Worm (Caenorhabditis elegans) whole organism, young adult: ENCODE data around the gene dpy-11.

Experiments used
- B0019.2 ChIP-seq: fragments of 200-800 bp; sonication (Bioruptor generic); conservative IDR thresholded peaks from 2 replicates; pipeline ENCODE4 v1.3.6; 2022; ENCODE audit warnings: missing genetic modification reagents, missing genetic modification characterization, missing compliant biosample characterization
- F10E7.11 ChIP-seq: sonication (generic microtip); optimal IDR thresholded peaks from 2 replicates; lab custom pipeline; 2017; ENCODE audit warnings: mild to moderate bottlenecking, missing genetic modification characterization, moderate library complexity, missing compliant biosample characterization
- F23B12.7 ChIP-seq: sonication (generic microtip); optimal IDR thresholded peaks from 2 replicates; lab custom pipeline; 2017; ENCODE audit warnings: missing genetic modification characterization, mild to moderate bottlenecking, missing compliant biosample characterization, antibody characterized with exemption, moderate library complexity; ENCODE audit not compliant: insufficient read depth
- F33H1.4 ChIP-seq: fragments of 200-800 bp; sonication (Bioruptor generic); IDR thresholded peaks from 2 replicates; pipeline ENCODE4 v1.3.6; 2022; ENCODE audit warnings: missing genetic modification reagents, missing genetic modification characterization, missing compliant biosample characterization
- F37B4.10 ChIP-seq: fragments of 200-800 bp; sonication (Bioruptor generic); IDR thresholded peaks from 2 replicates; pipeline ENCODE4 v1.3.6; 2022; ENCODE audit warnings: missing genetic modification characterization, missing compliant biosample characterization
- K11D2.4 ChIP-seq: fragments of 200-800 bp; sonication (Bioruptor generic); IDR thresholded peaks from 2 replicates; pipeline ENCODE4 v1.3.6; 2022; ENCODE audit warnings: missing genetic modification reagents, missing genetic modification characterization, missing compliant biosample characterization
- Y53F4B.3 ChIP-seq: fragments of 200-800 bp; sonication (Bioruptor generic); IDR thresholded peaks from 2 replicates; pipeline ENCODE4 v1.3.6; 2022; ENCODE audit warnings: missing genetic modification reagents, missing genetic modification characterization, missing compliant biosample characterization
- Y53G8AR.9 ChIP-seq: fragments of 200-800 bp; sonication (Bioruptor generic); conservative IDR thresholded peaks from 2 replicates; pipeline ENCODE4 v1.3.6; 2022; ENCODE audit warnings: missing genetic modification reagents, missing genetic modification characterization, missing compliant biosample characterization
- ZK185.1 ChIP-seq: sonication (generic microtip); optimal IDR thresholded peaks from 2 replicates; lab custom pipeline; 2016; ENCODE audit warnings: mild to moderate bottlenecking, missing genetic modification characterization, missing compliant biosample characterization; ENCODE audit not compliant: poor library complexity, severe bottlenecking
- aptf-3 ChIP-seq: fragments of 200-800 bp; sonication (Bioruptor generic); IDR thresholded peaks from 2 replicates; pipeline ENCODE4 v1.3.6; 2022; ENCODE audit warnings: missing genetic modification characterization, missing compliant biosample characterization
- attf-3 ChIP-seq: fragments of 200-800 bp; sonication (Bioruptor generic); conservative IDR thresholded peaks from 2 replicates; pipeline ENCODE4 v1.3.6; 2022; ENCODE audit warnings: missing genetic modification reagents, missing genetic modification characterization, missing compliant biosample characterization
- cebp-1 ChIP-seq, 2 experiments: fragments of 200-800 bp in 1 of 2; sonication (Bioruptor generic) in 1 of 2; sonication (generic microtip) in 1 of 2; IDR thresholded peaks in 1 of 2; optimal IDR thresholded peaks in 1 of 2; 2 replicates each; pipeline versions ENCODE4 v1.3.6 to Lab custom; 2017 to 2022; ENCODE audit warnings: missing compliant biosample characterization in 2 of 2, missing genetic modification characterization in 2 of 2, mild to moderate bottlenecking in 1 of 2, missing genetic modification reagents in 1 of 2, moderate library complexity in 1 of 2
- ceh-91 ChIP-seq: fragments of 200-800 bp; sonication (Bioruptor generic); IDR thresholded peaks from 2 replicates; pipeline ENCODE4 v1.3.6; 2022; ENCODE audit warnings: missing genetic modification reagents, missing genetic modification characterization, missing compliant biosample characterization
- chd-7 ChIP-seq: sonication (generic microtip); optimal IDR thresholded peaks from 2 replicates; lab custom pipeline; 2016; ENCODE audit warnings: mild to moderate bottlenecking, missing genetic modification characterization, moderate library complexity, missing compliant biosample characterization
- egrh-3 ChIP-seq: fragments of 200-800 bp; sonication (Bioruptor generic); IDR thresholded peaks from 2 replicates; pipeline ENCODE4 v1.3.6; 2022; ENCODE audit warnings: missing genetic modification reagents, missing genetic modification characterization, missing compliant biosample characterization
- ekl-4 ChIP-seq: fragments of 200-800 bp; sonication (Bioruptor generic); IDR thresholded peaks from 2 replicates; pipeline ENCODE4 v1.3.6; 2022; ENCODE audit warnings: missing genetic modification reagents, missing genetic modification characterization, missing compliant biosample characterization
- hmg-1.2 ChIP-seq: fragments of 200-800 bp; sonication (Bioruptor generic); IDR thresholded peaks from 2 replicates; pipeline ENCODE4 v1.3.6; 2022; ENCODE audit warnings: missing genetic modification reagents, missing genetic modification characterization, missing compliant biosample characterization
- let-607 ChIP-seq, 2 experiments: fragments of 200-800 bp in 1 of 2; sonication (Bioruptor generic) in 1 of 2; sonication (generic microtip) in 1 of 2; optimal IDR thresholded peaks; 2 replicates each; lab custom pipeline; 2016 to 2018; ENCODE audit warnings: mild to moderate bottlenecking in 2 of 2, missing compliant biosample characterization in 2 of 2, missing genetic modification characterization in 2 of 2, moderate library complexity in 2 of 2, missing genotype in 1 of 2
- lin-26 ChIP-seq: fragments of 200-800 bp; sonication (Bioruptor generic); IDR thresholded peaks from 2 replicates; pipeline ENCODE4 v1.3.6; 2022; ENCODE audit warnings: missing genetic modification reagents, missing genetic modification characterization, missing compliant biosample characterization
- lsl-1 ChIP-seq: fragments of 200-800 bp; sonication (Bioruptor generic); optimal IDR thresholded peaks from 2 replicates; lab custom pipeline; 2018; ENCODE audit warnings: mild to moderate bottlenecking, missing genetic modification characterization, moderate library complexity, missing compliant biosample characterization
- madf-6 ChIP-seq: fragments of 200-800 bp; sonication (Bioruptor generic); IDR thresholded peaks from 2 replicates; pipeline ENCODE4 v1.3.6; 2022; ENCODE audit warnings: missing genetic modification reagents, missing genetic modification characterization, missing compliant biosample characterization
- nfya-2 ChIP-seq: fragments of 200-800 bp; sonication (Bioruptor generic); IDR thresholded peaks from 2 replicates; pipeline ENCODE4 v1.3.6; 2022; ENCODE audit warnings: missing genetic modification reagents, missing genetic modification characterization, missing compliant biosample characterization
- nfyb-1 ChIP-seq: fragments of 200-800 bp; sonication (Bioruptor generic); IDR thresholded peaks from 2 replicates; pipeline ENCODE4 v1.3.6; 2022; ENCODE audit warnings: missing genetic modification reagents, missing genetic modification characterization, missing compliant biosample characterization
- nhr-179 ChIP-seq: sonication (generic microtip); optimal IDR thresholded peaks from 2 replicates; lab custom pipeline; 2016; ENCODE audit warnings: mild to moderate bottlenecking, missing genetic modification characterization, missing compliant biosample characterization
- nhr-80 ChIP-seq: sonication (generic microtip); optimal IDR thresholded peaks from 2 replicates; lab custom pipeline; 2016; ENCODE audit warnings: missing genetic modification characterization, missing compliant biosample characterization
- nhr-90 ChIP-seq: sonication (generic microtip); optimal IDR thresholded peaks from 2 replicates; lab custom pipeline; 2016; ENCODE audit warnings: missing genotype, mild to moderate bottlenecking, missing genetic modification characterization, missing compliant biosample characterization
- pbrm-1 ChIP-seq: fragments of 200-800 bp; sonication (Bioruptor generic); IDR thresholded peaks from 2 replicates; pipeline ENCODE4 v1.3.6; 2022; ENCODE audit warnings: missing genetic modification reagents, missing genetic modification characterization, missing compliant biosample characterization
- repo-1 ChIP-seq: sonication (generic microtip); optimal IDR thresholded peaks from 2 replicates; lab custom pipeline; 2017; ENCODE audit warnings: mild to moderate bottlenecking, missing genetic modification characterization, missing compliant biosample characterization
- rpc-1 ChIP-seq, 2 experiments: fragments of 150-350 bp in 1 of 2; sonication (generic microtip) in 1 of 2; optimal IDR thresholded peaks; 2 replicates each; lab custom pipeline; 2014 to 2018; ENCODE audit warnings: missing biosample characterization in 1 of 2, missing genetic modification characterization in 1 of 2, missing genetic modification reagents in 1 of 2, missing genotype in 1 of 2
- sdz-38 ChIP-seq: sonication (generic microtip); optimal IDR thresholded peaks from 2 replicates; lab custom pipeline; 2016; ENCODE audit warnings: missing genotype, missing genetic modification characterization, missing compliant biosample characterization
- snpc-1.1 ChIP-seq: sonication (generic microtip); optimal IDR thresholded peaks from 2 replicates; lab custom pipeline; 2017; ENCODE audit warnings: missing genetic modification characterization, mild to moderate bottlenecking, missing compliant biosample characterization, antibody characterized with exemption, moderate library complexity, missing genotype, missing genetic modification reagents; ENCODE audit not compliant: insufficient read depth
- snpc-1.3 ChIP-seq: sonication (generic microtip); optimal IDR thresholded peaks from 2 replicates; lab custom pipeline; 2017; ENCODE audit warnings: missing genetic modification characterization, mild to moderate bottlenecking, missing compliant biosample characterization, antibody characterized with exemption, moderate library complexity, missing genotype, missing genetic modification reagents; ENCODE audit not compliant: insufficient read depth
- snpc-3.4 ChIP-seq: sonication (generic microtip); optimal IDR thresholded peaks from 2 replicates; lab custom pipeline; 2017; ENCODE audit warnings: missing genetic modification characterization, mild to moderate bottlenecking, missing compliant biosample characterization, antibody characterized with exemption, moderate library complexity, missing genotype, missing genetic modification reagents
- somi-1 ChIP-seq: fragments of 200-800 bp; sonication (Bioruptor generic); optimal IDR thresholded peaks from 2 replicates; lab custom pipeline; 2018; ENCODE audit warnings: mild to moderate bottlenecking, missing genetic modification characterization, missing compliant biosample characterization
- xnd-1 ChIP-seq: sonication (generic microtip); optimal IDR thresholded peaks from 2 replicates; lab custom pipeline; 2016; ENCODE audit warnings: missing genotype, missing genetic modification reagents, missing genetic modification characterization, missing compliant biosample characterization
- zfh-2 ChIP-seq: fragments of 200-800 bp; sonication (Bioruptor generic); conservative IDR thresholded peaks from 2 replicates; pipeline ENCODE4 v1.3.6; 2022; ENCODE audit warnings: missing genetic modification reagents, missing genetic modification characterization, missing compliant biosample characterization
- ztf-26 ChIP-seq: sonication (generic microtip); optimal IDR thresholded peaks from 2 replicates; lab custom pipeline; 2017; ENCODE audit warnings: missing genetic modification characterization, missing compliant biosample characterization
- ztf-3 ChIP-seq: fragments of 200-800 bp; sonication (Bioruptor generic); optimal IDR thresholded peaks from 2 replicates; lab custom pipeline; 2018; ENCODE audit warnings: mild to moderate bottlenecking, missing genetic modification characterization, missing compliant biosample characterization

dpy-11 gene

DNA sequence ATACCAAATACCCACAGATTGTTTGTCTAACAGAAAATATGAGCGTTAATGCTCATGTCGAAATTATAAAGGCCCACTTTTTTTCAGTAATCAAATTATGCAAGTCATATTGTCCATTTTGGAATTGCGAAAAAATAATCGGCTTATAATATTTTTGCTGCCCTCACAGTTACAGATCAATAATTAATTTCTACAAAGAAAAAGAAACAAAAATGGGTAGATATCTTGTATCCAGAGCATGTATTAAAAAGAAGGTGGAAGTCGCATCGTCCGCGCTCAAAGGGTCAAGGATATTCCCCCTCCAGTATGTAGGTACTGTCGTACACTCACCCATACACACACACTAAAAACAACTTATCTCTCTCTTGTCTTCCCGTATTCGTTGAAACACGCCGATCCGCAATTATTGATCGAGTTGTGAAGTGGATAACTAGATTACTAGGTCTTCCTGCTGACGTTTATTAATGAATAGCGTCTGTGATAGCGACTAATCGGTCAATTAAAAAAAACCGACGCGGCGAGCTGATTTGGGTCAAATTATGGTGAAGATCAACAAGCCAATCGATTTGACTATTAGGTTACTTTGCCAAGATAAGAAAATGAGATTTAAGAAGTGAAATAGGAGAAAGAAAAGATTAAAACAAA lies 1.1 kb downstream of the dpy-11 start:
- TF ChIP-seq snpc-3.4 (tag; lab: Kevin White, UChicago) (no peak), K11D2.4 (GFP tag; lab: Robert Waterston, UW) (no peak), Y53G8AR.9 (GFP tag; lab: Robert Waterston, UW) (no peak), hmg-1.2 (no peak), egrh-3 (no peak), Y53F4B.3 (no peak), nhr-179 (tag; lab: Kevin White, UChicago) (no peak), xnd-1 (no peak), nhr-80 (no peak), F10E7.11 (tag; lab: Kevin White, UChicago) (no peak), cebp-1 (GFP tag; IDR thresholded peaks at IDR 0.05; lab: Robert Waterston, UW) (no peak), cebp-1 (tag; optimal IDR thresholded peaks at IDR 0.05; lab: Kevin White, UChicago) (no peak), ZK185.1 (tag; lab: Kevin White, UChicago) (no peak), attf-3 (no peak), lin-26 (no peak), nfya-2 (GFP tag; lab: Robert Waterston, UW) (no peak), pbrm-1 (GFP tag; lab: Robert Waterston, UW) (no peak)

DNA sequence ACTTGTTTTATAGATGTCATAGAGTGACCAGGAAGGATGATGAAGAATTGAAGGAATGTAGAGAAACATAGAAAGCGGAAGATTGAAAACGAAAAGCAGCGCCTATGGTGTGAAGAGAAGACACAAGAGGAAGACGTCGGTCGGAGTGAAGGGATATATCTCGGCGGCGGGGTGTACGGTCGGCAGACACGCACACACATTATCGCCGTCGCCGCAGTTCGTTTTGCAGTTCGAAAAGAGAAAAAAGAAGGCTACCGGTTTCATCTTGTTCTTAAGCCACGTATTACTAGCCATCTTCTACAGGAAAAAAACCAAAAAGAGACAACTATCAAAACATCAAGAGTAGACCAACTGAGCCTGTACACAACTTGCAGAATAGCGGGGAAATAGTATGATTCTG lies 1.7 kb downstream of the dpy-11 start:
- TF ChIP-seq let-607 (tag; optimal IDR thresholded peaks at IDR 0.05; lab: Kevin White, UChicago) (peak in 1 of 2 experiments; percentile 87), ztf-3 (GFP tag; lab: Kevin White, UChicago) (no peak)

DNA sequence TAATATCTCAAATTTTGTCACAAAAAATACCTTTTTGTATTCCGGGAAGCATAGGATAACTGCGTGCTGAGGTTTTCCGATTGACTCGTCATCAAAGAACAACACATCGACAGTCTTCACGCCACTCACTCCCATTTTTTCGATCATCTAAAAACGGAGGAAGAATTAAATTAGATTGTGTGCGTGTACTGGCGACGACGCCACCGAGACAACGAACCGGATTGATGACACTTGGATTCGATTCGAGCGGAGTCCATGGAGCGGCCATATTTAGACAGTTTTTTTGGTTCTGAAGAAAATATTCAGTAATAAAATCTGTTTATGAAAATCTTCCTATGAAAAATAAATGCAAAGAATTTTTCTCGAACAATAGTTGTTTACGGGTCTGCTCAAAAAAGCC lies 3.9 kb downstream of the dpy-11 start, which contains the start of gene ubh-1:
TSS of gene ubh-1 (minus strand) at position 289 of the 400 bp plus-strand sequence.
- TF ChIP-seq F23B12.7 (no peak), nfyb-1 (GFP tag; lab: Robert Waterston, UW) (0 out of 2 replicates have a peak, but pooled peaks have one; percentile 10)

DNA sequence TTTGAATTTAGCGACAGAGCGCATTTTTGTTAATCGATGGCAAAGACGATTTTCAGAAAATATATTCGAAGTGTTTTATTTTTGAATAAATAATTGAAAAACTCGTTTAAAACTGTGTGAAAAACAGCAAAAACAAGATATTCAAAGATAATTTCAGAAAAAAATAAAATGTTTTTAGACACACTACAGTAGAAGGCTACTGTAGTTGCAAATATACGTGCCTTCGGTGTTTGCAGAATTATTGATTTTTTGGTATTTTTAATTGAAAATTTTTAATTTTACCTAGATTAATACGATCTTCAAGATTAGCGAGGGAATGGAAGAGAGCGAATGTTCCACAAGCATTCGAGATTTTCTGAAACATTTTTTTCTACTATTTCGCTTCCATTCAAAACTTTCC lies 4.4 kb downstream of the dpy-11 start:
- TF ChIP-seq ekl-4 (GFP tag; lab: Robert Waterston, UW) (no peak), zfh-2 (GFP tag; lab: Robert Waterston, UW) (no peak), somi-1 (GFP tag; lab: Kevin White, UChicago) (no peak), B0019.2 (no peak), lsl-1 (peak; percentile 88), chd-7 (tag; lab: Kevin White, UChicago) (no peak), madf-6 (GFP tag; lab: Robert Waterston, UW) (peak; percentile 49; the same call in 1 of the 2 replicates), F33H1.4 (no peak), F37B4.10 (GFP tag; lab: Robert Waterston, UW) (no peak), sdz-38 (tag; lab: Kevin White, UChicago) (no peak), aptf-3 (GFP tag; lab: Robert Waterston, UW) (no peak), let-607 (tag; optimal IDR thresholded peaks at IDR 0.05; lab: Kevin White, UChicago) (no peak), snpc-1.1 (no peak), ztf-3 (GFP tag; lab: Kevin White, UChicago) (no peak), ztf-26 (tag; lab: Kevin White, UChicago) (no peak), pbrm-1 (GFP tag; lab: Robert Waterston, UW) (no peak), rpc-1 (optimal IDR thresholded peaks at IDR 0.05; lab: Kevin White, UChicago) (no peak), rpc-1 (tag; optimal IDR thresholded peaks at IDR 0.05; lab: Kevin White, UChicago) (no peak), F10E7.11 (tag; lab: Kevin White, UChicago) (no peak), repo-1 (tag; lab: Kevin White, UChicago) (no peak), xnd-1 (peak; percentile 3), nhr-90 (tag; lab: Kevin White, UChicago) (no peak), snpc-1.3 (tag; lab: Kevin White, UChicago) (no peak), ceh-91 (no peak)
- TF ChIP-seq, all 124 proteins: peak for 3
